Fruit fly (Drosophila melanogaster) S2 (cell line): ENCODE measurements around the gene CG46335.

Experiments used
- CG8478 ChIP-seq: fragments of >200 bp; optimal IDR thresholded peaks from 2 replicates; lab custom pipeline; 2018
- CTCF ChIP-seq, 2 experiments: fragments of >200 bp; optimal IDR thresholded peaks; 2 replicates each; lab custom pipeline; 2018

- TF ChIP-seq CG8478: no peak
- TF ChIP-seq CTCF (optimal IDR thresholded peaks at IDR 0.05; lab: Kevin White, UChicago): no peak
Measured at dm6 chr3R:27413214-27413613, 44.7 kb upstream of the CG46335 start.
